Worm (Caenorhabditis elegans) whole organism, L4 larva: ENCODE measurements around the gene C04F6.7.

Source experiments
- ama-1 ChIP-seq: fragments of 150-350 bp; optimal IDR thresholded peaks from 2 replicates; lab custom pipeline; 2014; ENCODE audit warnings: inconsistent platforms, mixed read lengths
- nhr-25 ChIP-seq: sonication (generic microtip); optimal IDR thresholded peaks from 2 replicates; lab custom pipeline; 2017; ENCODE audit warnings: missing genetic modification characterization, mild to moderate bottlenecking, missing compliant biosample characterization, antibody characterized with exemption, moderate library complexity, borderline replicate concordance; ENCODE audit not compliant: insufficient read depth
- nhr-41 ChIP-seq: fragments of 200-800 bp; sonication (Bioruptor generic); IDR thresholded peaks from 2 replicates; pipeline ENCODE4 v1.3.6; 2022; ENCODE audit warnings: missing genetic modification reagents, missing genetic modification characterization, missing compliant biosample characterization
- nhr-76 ChIP-seq: fragments of 150-350 bp; optimal IDR thresholded peaks from 2 replicates; lab custom pipeline; 2014; ENCODE audit warnings: missing biosample characterization, missing genetic modification characterization
- pqm-1 ChIP-seq: sonication (generic microtip); optimal IDR thresholded peaks from 2 replicates; lab custom pipeline; 2017; ENCODE audit warnings: missing biosample characterization, missing genetic modification characterization
- snpc-4 ChIP-seq: fragments of 150-350 bp; optimal IDR thresholded peaks from 2 replicates; lab custom pipeline; 2014; ENCODE audit warnings: missing biosample characterization, missing genetic modification characterization
- unc-39 ChIP-seq: sonication (generic microtip); optimal IDR thresholded peaks from 2 replicates; lab custom pipeline; 2017; ENCODE audit warnings: missing biosample characterization, missing genetic modification characterization
- ztf-11 ChIP-seq: fragments of 150-350 bp; optimal IDR thresholded peaks from 2 replicates; lab custom pipeline; 2014; ENCODE audit warnings: missing biosample characterization, missing genetic modification characterization

DNA sequence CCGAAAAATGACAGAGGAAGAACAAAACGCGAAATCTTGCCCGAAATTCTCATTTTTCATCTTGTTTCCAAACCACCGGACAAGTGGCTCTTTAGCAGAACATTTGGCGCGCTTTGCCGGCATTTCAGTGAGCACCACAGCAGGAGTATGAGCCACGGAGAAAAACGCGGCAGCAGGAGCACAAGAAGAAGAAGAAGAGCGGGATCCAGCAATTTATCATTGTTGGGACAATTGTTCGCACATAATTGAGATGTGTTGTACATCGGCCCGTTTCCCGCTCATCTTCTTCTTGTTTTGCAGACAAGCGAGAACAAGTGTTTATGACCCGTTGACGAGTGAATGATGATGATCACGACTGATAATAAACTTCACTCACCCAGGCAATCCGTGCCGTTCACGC, 36.6 kb upstream of the C04F6.7 start:
- TF ChIP-seq unc-39 (tag; lab: Kevin White, UChicago) (no peak), ama-1 (lab: Kevin White, UChicago) (no peak), snpc-4 (no peak), nhr-25 (no peak), pqm-1 (tag; lab: Kevin White, UChicago) (no peak), nhr-76 (no peak), nhr-41 (GFP tag; lab: Robert Waterston, UW) (no peak), ztf-11 (tag; lab: Kevin White, UChicago) (no peak)
